Comparison of ENCODE assay signal across 1 fruit fly cellular context in genomic region chr2L:160581-161452, dm6.
TF ChIP-seq lines count a peak whose summit lies in the region.

No protein-coding gene starts in this region.

TF ChIP-seq in whole organism, embryonic, 481 proteins besides CTCF, POLR2A, EP300 and RAD21 (continued from another document and continues in another):
- TF ChIP-seq Usf (GFP tag; optimal IDR thresholded peaks at IDR 0.05; lab: Kevin White, UChicago), result no peak
- no peak for TF ChIP-seq CG16813 (GFP tag; IDR thresholded peaks at IDR 0.05; lab: Robert Waterston, UW; ENCODE audit: partially characterized antibody)
- TF ChIP-seq gt (GFP tag; IDR thresholded peaks at IDR 0.05; lab: Robert Waterston, UW), result no peak
- TF ChIP-seq CG9932 (GFP tag; IDR thresholded peaks at IDR 0.05; lab: Robert Waterston, UW), result no peak
- TF ChIP-seq Pdp1 (GFP tag; optimal IDR thresholded peaks at IDR 0.05; lab: Kevin White, UChicago), result peak; percentile 9 to 47
- TF ChIP-seq Camta (GFP tag; optimal IDR thresholded peaks at IDR 0.05; lab: Kevin White, UChicago), result peak; percentile 14
- TF ChIP-seq ara (GFP tag; IDR thresholded peaks at IDR 0.05; lab: Robert Waterston, UW), result no peak
- TF ChIP-seq cwo (GFP tag; optimal IDR thresholded peaks at IDR 0.05; lab: Kevin White, UChicago), result peak; percentile 52
- TF ChIP-seq maf-S (GFP tag; optimal IDR thresholded peaks at IDR 0.05; lab: Kevin White, UChicago), result no peak
- peak; percentile 22 for TF ChIP-seq dmrt99B (tag; optimal IDR thresholded peaks at IDR 0.05; lab: Kevin White, UChicago)
- TF ChIP-seq CG32532 (GFP tag; IDR thresholded peaks at IDR 0.05; lab: Robert Waterston, UW), result no peak
- no peak for TF ChIP-seq fd64A (GFP tag; optimal IDR thresholded peaks at IDR 0.05; lab: Kevin White, UChicago)
- TF ChIP-seq CG31388 (GFP tag; optimal IDR thresholded peaks at IDR 0.05; lab: Kevin White, UChicago), result no peak
- TF ChIP-seq Bgb (GFP tag; IDR thresholded peaks at IDR 0.05; lab: Robert Waterston, UW; ENCODE audit: partially characterized antibody), result no peak
- no peak for TF ChIP-seq al (GFP tag; IDR thresholded peaks at IDR 0.05; lab: Robert Waterston, UW)
- TF ChIP-seq CG18011 (GFP tag; optimal IDR thresholded peaks at IDR 0.05; lab: Kevin White, UChicago), result no peak
- no peak for TF ChIP-seq p53 (GFP tag; optimal IDR thresholded peaks at IDR 0.05; lab: Kevin White, UChicago)
- no peak for TF ChIP-seq Opbp (GFP tag; IDR thresholded peaks at IDR 0.05; lab: Robert Waterston, UW; ENCODE audit: partially characterized antibody)
- TF ChIP-seq nmo (GFP tag; optimal IDR thresholded peaks at IDR 0.05; lab: Kevin White, UChicago), result peak; percentile 6
- TF ChIP-seq CG10979 (tag; optimal IDR thresholded peaks at IDR 0.05; lab: Kevin White, UChicago), result peak; percentile 11
- peak; percentile 88 for TF ChIP-seq gro (GFP tag; optimal IDR thresholded peaks at IDR 0.05; lab: Kevin White, UChicago)
- no peak for TF ChIP-seq Sry-β (GFP tag; optimal IDR thresholded peaks at IDR 0.05; lab: Kevin White, UChicago)
- TF ChIP-seq CG12236 (GFP tag; optimal IDR thresholded peaks at IDR 0.05; lab: Kevin White, UChicago), result no peak
- TF ChIP-seq slp2 (GFP tag; optimal IDR thresholded peaks at IDR 0.05; lab: Kevin White, UChicago), result no peak
- TF ChIP-seq dati (GFP tag; IDR thresholded peaks at IDR 0.05; lab: Robert Waterston, UW), result no peak
- TF ChIP-seq CG11504 (tag; optimal IDR thresholded peaks at IDR 0.05; lab: Kevin White, UChicago), result peak; percentile 10
- TF ChIP-seq zen2 (GFP tag; IDR thresholded peaks at IDR 0.05; lab: Robert Waterston, UW; ENCODE audit: partially characterized antibody), result no peak
- peak; percentile 59 for TF ChIP-seq CG17912 (GFP tag; optimal IDR thresholded peaks at IDR 0.05; lab: Kevin White, UChicago)
- TF ChIP-seq Hand (GFP tag; optimal IDR thresholded peaks at IDR 0.05; lab: Kevin White, UChicago), result peak; percentile 28
- TF ChIP-seq Dbx (GFP tag; IDR thresholded peaks at IDR 0.05; lab: Robert Waterston, UW), result no peak
- no peak for TF ChIP-seq tx (GFP tag; optimal IDR thresholded peaks at IDR 0.05; lab: Kevin White, UChicago)
- no peak for TF ChIP-seq nerfin-2 (GFP tag; IDR thresholded peaks at IDR 0.05; lab: Robert Waterston, UW; ENCODE audit: partially characterized antibody)
- no peak for TF ChIP-seq CG1647 (GFP tag; optimal IDR thresholded peaks at IDR 0.05; lab: Kevin White, UChicago)
- TF ChIP-seq CG4404 (GFP tag; IDR thresholded peaks at IDR 0.05; lab: Robert Waterston, UW), result no peak
- no peak for TF ChIP-seq CG9437 (GFP tag; optimal IDR thresholded peaks at IDR 0.05; lab: Kevin White, UChicago)
- TF ChIP-seq hth (optimal IDR thresholded peaks at IDR 0.05; lab: Kevin White, UChicago), result no peak
- TF ChIP-seq Hr39 (optimal IDR thresholded peaks at IDR 0.05; lab: Kevin White, UChicago), result no peak
- no peak for TF ChIP-seq CG10654 (GFP tag; optimal IDR thresholded peaks at IDR 0.05; lab: Kevin White, UChicago)
- no peak for TF ChIP-seq chinmo (GFP tag; IDR thresholded peaks at IDR 0.05; lab: Robert Waterston, UW; ENCODE audit: partially characterized antibody)
- no peak for TF ChIP-seq ro (GFP tag; IDR thresholded peaks at IDR 0.05; lab: Robert Waterston, UW)
- TF ChIP-seq CG10462 (GFP tag; optimal IDR thresholded peaks at IDR 0.05; lab: Kevin White, UChicago), result no peak
- no peak for TF ChIP-seq trem (tag; optimal IDR thresholded peaks at IDR 0.05; lab: Kevin White, UChicago)
- TF ChIP-seq ATbp (GFP tag; optimal IDR thresholded peaks at IDR 0.05; lab: Kevin White, UChicago), result no peak
- TF ChIP-seq CG12659 (GFP tag; optimal IDR thresholded peaks at IDR 0.05; lab: Kevin White, UChicago), result peak; percentile 13
- TF ChIP-seq dan (GFP tag; IDR thresholded peaks at IDR 0.05; lab: Robert Waterston, UW), result no peak
- peak; percentile 50 for TF ChIP-seq ftz-f1 (GFP tag; optimal IDR thresholded peaks at IDR 0.05; lab: Kevin White, UChicago)
- no peak for TF ChIP-seq tap (tag; optimal IDR thresholded peaks at IDR 0.05; lab: Kevin White, UChicago)
- TF ChIP-seq CG1024 (GFP tag; IDR thresholded peaks at IDR 0.05; lab: Robert Waterston, UW), result no peak
- TF ChIP-seq Six4 (GFP tag; optimal IDR thresholded peaks at IDR 0.05; lab: Kevin White, UChicago), result no peak
- peak; percentile 22 for TF ChIP-seq CG2120 (GFP tag; optimal IDR thresholded peaks at IDR 0.05; lab: Kevin White, UChicago)
- TF ChIP-seq Sox100B (GFP tag; optimal IDR thresholded peaks at IDR 0.05; lab: Kevin White, UChicago), result no peak
- TF ChIP-seq Gsc (GFP tag; IDR thresholded peaks at IDR 0.05; lab: Robert Waterston, UW), result no peak
- TF ChIP-seq abd-A (tag; optimal IDR thresholded peaks at IDR 0.05; lab: Kevin White, UChicago), result peak; percentile 99
- no peak for TF ChIP-seq Myb (GFP tag; optimal IDR thresholded peaks at IDR 0.05; lab: Kevin White, UChicago)
- no peak for TF ChIP-seq Elba2 (GFP tag; optimal IDR thresholded peaks at IDR 0.05; lab: Kevin White, UChicago)
- no peak for TF ChIP-seq grn (GFP tag; optimal IDR thresholded peaks at IDR 0.05; lab: Kevin White, UChicago)
- TF ChIP-seq CG1602 (GFP tag; optimal IDR thresholded peaks at IDR 0.05; lab: Kevin White, UChicago), result no peak
- TF ChIP-seq CG34224 (GFP tag; IDR thresholded peaks at IDR 0.05; lab: Robert Waterston, UW; ENCODE audit: partially characterized antibody), result no peak
- TF ChIP-seq da (GFP tag; optimal IDR thresholded peaks at IDR 0.05; lab: Kevin White, UChicago), result peak; percentile 11
- no peak for TF ChIP-seq hkb (optimal IDR thresholded peaks at IDR 0.05; lab: Kevin White, UChicago)
- no peak for TF ChIP-seq hkb (GFP tag; IDR thresholded peaks at IDR 0.05; lab: Robert Waterston, UW)
- peak; percentile 55 for TF ChIP-seq org-1 (GFP tag; optimal IDR thresholded peaks at IDR 0.05; lab: Kevin White, UChicago)
- TF ChIP-seq CG16863 (GFP tag; optimal IDR thresholded peaks at IDR 0.05; lab: Kevin White, UChicago), result no peak
- no peak for TF ChIP-seq CG8089 (GFP tag; optimal IDR thresholded peaks at IDR 0.05; lab: Kevin White, UChicago)
- no peak for TF ChIP-seq CG10366 (GFP tag; IDR thresholded peaks at IDR 0.05; lab: Robert Waterston, UW)
- TF ChIP-seq CG3163 (GFP tag; optimal IDR thresholded peaks at IDR 0.05; lab: Kevin White, UChicago), result peak; percentile 12
- no peak for TF ChIP-seq CG8359 (GFP tag; optimal IDR thresholded peaks at IDR 0.05; lab: Kevin White, UChicago; ENCODE audit: borderline replicate concordance)
- no peak for TF ChIP-seq sens-2 (GFP tag; IDR thresholded peaks at IDR 0.05; lab: Robert Waterston, UW)
- TF ChIP-seq Dip2 (GFP tag; IDR thresholded peaks at IDR 0.05; lab: Robert Waterston, UW), result no peak
- no peak for TF ChIP-seq pan (optimal IDR thresholded peaks at IDR 0.05; lab: Kevin White, UChicago)
- no peak for TF ChIP-seq pan (GFP tag; optimal IDR thresholded peaks at IDR 0.05 in 1 of 2, IDR thresholded peaks at IDR 0.05 in 1 of 2)
- TF ChIP-seq sens (GFP tag; lab: Kevin White, UChicago), result peak; percentile 93
- no peak for TF ChIP-seq CG5245 (GFP tag; optimal IDR thresholded peaks at IDR 0.05; lab: Kevin White, UChicago)
- no peak for TF ChIP-seq CG1233 (GFP tag; optimal IDR thresholded peaks at IDR 0.05; lab: Kevin White, UChicago)
- TF ChIP-seq zfh1 (GFP tag; IDR thresholded peaks at IDR 0.05; lab: Robert Waterston, UW), result no peak
- TF ChIP-seq lilli (GFP tag; optimal IDR thresholded peaks at IDR 0.05; lab: Kevin White, UChicago), result peak; percentile 23
- TF ChIP-seq HLHmδ (GFP tag; optimal IDR thresholded peaks at IDR 0.05; lab: Kevin White, UChicago), result peak; percentile 27
- TF ChIP-seq HmgD (GFP tag; optimal IDR thresholded peaks at IDR 0.05; lab: Kevin White, UChicago), result peak; percentile 7
- TF ChIP-seq lbe (GFP tag; optimal IDR thresholded peaks at IDR 0.05; lab: Kevin White, UChicago), result peak; percentile 89
- TF ChIP-seq CG14860 (GFP tag; IDR thresholded peaks at IDR 0.05; lab: Robert Waterston, UW; ENCODE audit: partially characterized antibody), result no peak
- TF ChIP-seq CG14014 (GFP tag; IDR thresholded peaks at IDR 0.05; lab: Robert Waterston, UW), result no peak
- peak; percentile 26 for TF ChIP-seq YL-1 (GFP tag; optimal IDR thresholded peaks at IDR 0.05; lab: Kevin White, UChicago)
- TF ChIP-seq dm (GFP tag; optimal IDR thresholded peaks at IDR 0.05; lab: Kevin White, UChicago), result peak; percentile 21
- no peak for TF ChIP-seq Blimp-1 (GFP tag; optimal IDR thresholded peaks at IDR 0.05; lab: Kevin White, UChicago)
- no peak for TF ChIP-seq CG31365 (tag; optimal IDR thresholded peaks at IDR 0.05; lab: Kevin White, UChicago)
- no peak for TF ChIP-seq CG10959 (GFP tag; IDR thresholded peaks at IDR 0.05; lab: Robert Waterston, UW)
- no peak for TF ChIP-seq CG12942 (GFP tag; optimal IDR thresholded peaks at IDR 0.05; lab: Kevin White, UChicago)
- TF ChIP-seq gsb (GFP tag; IDR thresholded peaks at IDR 0.05; lab: Robert Waterston, UW), result no peak
- TF ChIP-seq emc (GFP tag; optimal IDR thresholded peaks at IDR 0.05; lab: Kevin White, UChicago), result no peak
- TF ChIP-seq dimm (GFP tag; IDR thresholded peaks at IDR 0.05; lab: Robert Waterston, UW), result no peak
- peak; percentile 86 for TF ChIP-seq mirr (GFP tag; optimal IDR thresholded peaks at IDR 0.05; lab: Kevin White, UChicago)
- no peak for TF ChIP-seq D19A (tag; optimal IDR thresholded peaks at IDR 0.05; lab: Kevin White, UChicago)
- TF ChIP-seq schlank (tag; optimal IDR thresholded peaks at IDR 0.05; lab: Kevin White, UChicago), result no peak
- no peak for TF ChIP-seq CG14667 (GFP tag; IDR thresholded peaks at IDR 0.05; lab: Robert Waterston, UW)
- TF ChIP-seq CG31441 (GFP tag; IDR thresholded peaks at IDR 0.05; lab: Robert Waterston, UW), result no peak
- no peak for TF ChIP-seq her (GFP tag; optimal IDR thresholded peaks at IDR 0.05; lab: Kevin White, UChicago)
- TF ChIP-seq Dip3 (GFP tag; optimal IDR thresholded peaks at IDR 0.05; lab: Kevin White, UChicago), result peak; percentile 30
- TF ChIP-seq pfk (GFP tag; optimal IDR thresholded peaks at IDR 0.05; lab: Kevin White, UChicago), result peak; percentile 51
- TF ChIP-seq CG42726 (GFP tag; IDR thresholded peaks at IDR 0.05; lab: Robert Waterston, UW; ENCODE audit: partially characterized antibody), result no peak
- no peak for TF ChIP-seq CG32767 (GFP tag; IDR thresholded peaks at IDR 0.05; lab: Robert Waterston, UW)
- TF ChIP-seq CG15011 (GFP tag; optimal IDR thresholded peaks at IDR 0.05; lab: Kevin White, UChicago), result no peak
- peak; percentile 40 for TF ChIP-seq Mes4 (GFP tag; optimal IDR thresholded peaks at IDR 0.05; lab: Kevin White, UChicago)
- TF ChIP-seq peb (GFP tag; IDR thresholded peaks at IDR 0.05; lab: Robert Waterston, UW), result no peak
- no peak for TF ChIP-seq H2.0 (GFP tag; IDR thresholded peaks at IDR 0.05; lab: Robert Waterston, UW)
- no peak for TF ChIP-seq Dp (GFP tag; optimal IDR thresholded peaks at IDR 0.05; lab: Kevin White, UChicago)
- TF ChIP-seq chif (GFP tag; optimal IDR thresholded peaks at IDR 0.05; lab: Kevin White, UChicago), result no peak
- TF ChIP-seq cato (GFP tag; optimal IDR thresholded peaks at IDR 0.05; lab: Kevin White, UChicago; ENCODE audit: borderline replicate concordance), result no peak
- no peak for TF ChIP-seq CG7372 (GFP tag; IDR thresholded peaks at IDR 0.05; lab: Robert Waterston, UW)
- no peak for TF ChIP-seq seq (GFP tag; IDR thresholded peaks at IDR 0.05; lab: Robert Waterston, UW)
- no peak for TF ChIP-seq CG3726 (GFP tag; IDR thresholded peaks at IDR 0.05; lab: Robert Waterston, UW)
- no peak for TF ChIP-seq Dek (tag; optimal IDR thresholded peaks at IDR 0.05; lab: Kevin White, UChicago)
- TF ChIP-seq toy (GFP tag; IDR thresholded peaks at IDR 0.05; lab: Robert Waterston, UW), result no peak
- no peak for TF ChIP-seq Dll (GFP tag; IDR thresholded peaks at IDR 0.05; lab: Robert Waterston, UW; ENCODE audit: partially characterized antibody)
- no peak for TF ChIP-seq CG16779 (GFP tag; IDR thresholded peaks at IDR 0.05; lab: Robert Waterston, UW)
- no peak for TF ChIP-seq Hmx (GFP tag; optimal IDR thresholded peaks at IDR 0.05; lab: Kevin White, UChicago)
- peak; percentile 70 for TF ChIP-seq CG4328 (GFP tag; optimal IDR thresholded peaks at IDR 0.05; lab: Kevin White, UChicago)
- TF ChIP-seq bbx (GFP tag; IDR thresholded peaks at IDR 0.05; lab: Robert Waterston, UW; ENCODE audit: partially characterized antibody), result no peak
- no peak for TF ChIP-seq CG13287 (GFP tag; IDR thresholded peaks at IDR 0.05; lab: Robert Waterston, UW; ENCODE audit: partially characterized antibody)
- TF ChIP-seq insv (GFP tag; optimal IDR thresholded peaks at IDR 0.05; lab: Kevin White, UChicago), result peak in 1 of 2 experiments; percentile 27
- TF ChIP-seq Neu2 (GFP tag; optimal IDR thresholded peaks at IDR 0.05; lab: Kevin White, UChicago; ENCODE audit: borderline replicate concordance), result no peak
- TF ChIP-seq zfh2 (GFP tag; optimal IDR thresholded peaks at IDR 0.05; lab: Kevin White, UChicago), result no peak
- TF ChIP-seq luna (GFP tag; optimal IDR thresholded peaks at IDR 0.05; lab: Kevin White, UChicago), result no peak
- TF ChIP-seq gcm (GFP tag; optimal IDR thresholded peaks at IDR 0.05; lab: Kevin White, UChicago), result peak; percentile 63
- no peak for TF ChIP-seq ind (GFP tag; optimal IDR thresholded peaks at IDR 0.05; lab: Kevin White, UChicago)
- TF ChIP-seq CG10274 (GFP tag; optimal IDR thresholded peaks at IDR 0.05; lab: Kevin White, UChicago), result no peak
- TF ChIP-seq Spps (tag; optimal IDR thresholded peaks at IDR 0.05; lab: Kevin White, UChicago), result no peak
- no peak for TF ChIP-seq so (GFP tag; IDR thresholded peaks at IDR 0.05; lab: Robert Waterston, UW)
- TF ChIP-seq CG4424 (GFP tag; optimal IDR thresholded peaks at IDR 0.05; lab: Kevin White, UChicago), result peak; percentile 52
- peak; percentile 30 for TF ChIP-seq CG7745 (tag; optimal IDR thresholded peaks at IDR 0.05; lab: Kevin White, UChicago)
- TF ChIP-seq bab2 (GFP tag; optimal IDR thresholded peaks at IDR 0.05; lab: Kevin White, UChicago), result no peak
- no peak for TF ChIP-seq Adf1 (GFP tag; IDR thresholded peaks at IDR 0.05; lab: Robert Waterston, UW)
- no peak for TF ChIP-seq CG30431 (GFP tag; optimal IDR thresholded peaks at IDR 0.05; lab: Kevin White, UChicago)
- no peak for TF ChIP-seq tgo (GFP tag; IDR thresholded peaks at IDR 0.05; lab: Robert Waterston, UW)
- TF ChIP-seq gsb-n (tag; optimal IDR thresholded peaks at IDR 0.05; lab: Kevin White, UChicago), result peak; percentile 5
- no peak for TF ChIP-seq sisA (GFP tag; IDR thresholded peaks at IDR 0.05; lab: Robert Waterston, UW)
- TF ChIP-seq Awh (GFP tag; IDR thresholded peaks at IDR 0.05; lab: Robert Waterston, UW), result no peak
- TF ChIP-seq CG16815 (GFP tag; optimal IDR thresholded peaks at IDR 0.05; lab: Kevin White, UChicago), result no peak
- TF ChIP-seq CG6272 (GFP tag; IDR thresholded peaks at IDR 0.05; lab: Robert Waterston, UW), result no peak
